Fruit fly (Drosophila melanogaster): Measurements from ENCODE around the gene CG9132.

Gene CG9132

DNA sequence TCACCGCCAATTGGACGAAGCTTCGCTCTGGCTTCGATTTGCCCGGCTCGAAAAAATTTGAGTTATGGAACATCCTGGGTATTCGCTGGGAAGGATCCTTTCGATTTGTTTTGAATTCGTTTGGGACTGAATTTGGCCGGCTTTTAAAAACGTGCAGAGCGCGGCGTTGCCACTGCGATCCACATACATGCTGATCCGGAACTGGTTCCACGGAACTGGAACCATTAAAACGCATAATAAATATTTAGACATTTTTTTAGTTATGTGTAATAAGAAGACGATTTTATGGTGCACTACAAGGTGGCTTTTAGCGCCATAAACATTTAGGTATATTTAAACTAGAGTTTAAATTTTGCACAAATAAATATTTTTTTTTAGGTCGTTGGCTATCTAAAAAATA lies 9.5 kb downstream of the CG9132 start, which contains the start of gene Rrp45:
Gene Rrp45 (minus strand): TSS at position 209 of the 400 bp plus-strand sequence.
- TF ChIP-seq Eip78C (GFP tag) (peak; percentile 52), OdsH (GFP tag; optimal IDR thresholded peaks at IDR 0.05) (no peak), CG3919 (GFP tag; optimal IDR thresholded peaks at IDR 0.05) (no peak), Sox14 (GFP tag; optimal IDR thresholded peaks at IDR 0.05) (peak; percentile 18)

DNA sequence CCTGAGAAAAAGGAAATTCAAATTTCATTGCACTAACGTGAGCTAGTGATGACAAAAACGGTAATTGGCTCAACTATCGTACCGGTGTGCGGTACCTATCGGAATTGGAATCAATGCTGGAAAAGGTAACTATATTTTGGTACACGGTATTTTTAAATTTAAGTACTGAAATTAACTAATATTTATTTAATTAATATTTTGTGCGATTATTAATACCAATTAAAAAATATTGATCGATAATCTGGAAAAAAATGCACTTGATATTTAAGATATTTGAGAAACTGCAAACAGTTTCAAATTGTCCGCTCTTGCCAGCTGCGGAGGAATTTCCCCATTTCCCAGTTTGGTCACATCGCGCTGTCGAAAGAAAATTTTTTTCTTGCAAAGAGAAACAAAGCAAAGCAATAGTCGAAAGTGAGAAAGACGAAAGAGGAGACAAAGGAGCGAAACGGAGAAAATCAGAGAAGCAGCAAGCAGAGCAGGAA lies 13.1 kb downstream of the CG9132 start:
- TF ChIP-seq Sox14 (GFP tag; optimal IDR thresholded peaks at IDR 0.05) (peak; percentile 61), CG6163 (GFP tag; IDR thresholded peaks at IDR 0.05) (0 out of 3 replicates have a peak, but pooled peaks have one; percentile 12), CG6792 (GFP tag; optimal IDR thresholded peaks at IDR 0.05) (no peak), Hr39 (GFP tag; optimal IDR thresholded peaks at IDR 0.05) (no peak), acj6 (GFP tag; optimal IDR thresholded peaks at IDR 0.05) (peak; percentile 39), CG31627 (GFP tag; optimal IDR thresholded peaks at IDR 0.05) (peak; percentile 0)

DNA sequence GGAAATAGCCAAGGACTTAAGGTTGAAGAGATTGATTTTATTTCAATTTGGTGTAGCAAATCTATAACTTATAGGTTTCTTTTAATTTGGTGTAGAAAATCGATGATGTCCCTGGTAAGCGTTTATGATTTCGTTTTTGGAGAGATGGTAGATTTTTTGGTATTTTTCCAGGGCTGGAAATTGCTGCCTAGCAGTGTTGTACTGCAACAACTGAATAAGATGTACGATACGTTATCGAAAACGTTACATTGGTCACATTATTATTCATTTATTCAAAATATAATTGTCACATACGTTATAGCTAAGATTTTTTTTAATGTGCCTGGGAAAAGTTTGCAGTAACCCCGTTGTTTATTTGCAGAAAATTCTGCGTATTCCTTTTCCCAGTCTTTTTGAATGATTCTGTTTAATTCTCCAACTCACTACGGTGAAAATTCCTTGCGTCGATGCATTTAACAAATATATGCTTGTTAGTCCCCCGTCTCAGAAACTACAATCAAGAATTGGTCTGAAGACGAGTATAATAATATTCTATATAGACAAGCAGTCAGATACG lies 13.6 kb downstream of the CG9132 start, which contains the start of the genes CG9609 and Sap30:
Gene CG9609 (minus strand): TSS at position 149 of the 556 bp plus-strand sequence.
Gene Sap30 (plus strand): TSS at position 424 of the 556 bp plus-strand sequence.
- TF ChIP-seq Eip78C (GFP tag), result peak; percentile 49
- TF ChIP-seq esn (GFP tag; optimal IDR thresholded peaks at IDR 0.05), result peak; percentile 15
- no peak for TF ChIP-seq Eip93F (GFP tag; optimal IDR thresholded peaks at IDR 0.05)

DNA sequence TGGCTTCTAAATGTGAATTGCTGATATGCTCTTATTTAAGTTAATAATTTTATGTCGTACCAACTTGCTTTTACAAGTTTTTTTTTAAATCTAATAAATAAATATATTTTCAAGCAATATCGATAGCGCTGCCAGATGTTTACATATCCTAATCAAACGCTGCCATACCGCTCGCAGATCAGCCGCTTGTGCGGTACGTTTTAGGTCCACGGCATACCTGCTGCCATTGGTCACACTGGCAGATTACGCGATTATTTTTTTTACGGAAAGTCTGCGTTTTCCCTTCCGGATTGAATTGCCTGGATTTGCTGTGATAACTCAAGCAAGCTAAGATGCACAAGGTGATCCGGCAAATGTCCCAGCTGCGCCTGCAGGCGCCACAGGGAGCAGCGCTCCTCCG lies 16.8 kb downstream of the CG9132 start, which contains the start of gene mRpL22:
Gene mRpL22 (plus strand): TSS at position 191 of the 400 bp plus-strand sequence.
- TF ChIP-seq Hr4 (GFP tag; optimal IDR thresholded peaks at IDR 0.05) (no peak), CG1621 (tag; optimal IDR thresholded peaks at IDR 0.05) (peak; percentile 90)

DNA sequence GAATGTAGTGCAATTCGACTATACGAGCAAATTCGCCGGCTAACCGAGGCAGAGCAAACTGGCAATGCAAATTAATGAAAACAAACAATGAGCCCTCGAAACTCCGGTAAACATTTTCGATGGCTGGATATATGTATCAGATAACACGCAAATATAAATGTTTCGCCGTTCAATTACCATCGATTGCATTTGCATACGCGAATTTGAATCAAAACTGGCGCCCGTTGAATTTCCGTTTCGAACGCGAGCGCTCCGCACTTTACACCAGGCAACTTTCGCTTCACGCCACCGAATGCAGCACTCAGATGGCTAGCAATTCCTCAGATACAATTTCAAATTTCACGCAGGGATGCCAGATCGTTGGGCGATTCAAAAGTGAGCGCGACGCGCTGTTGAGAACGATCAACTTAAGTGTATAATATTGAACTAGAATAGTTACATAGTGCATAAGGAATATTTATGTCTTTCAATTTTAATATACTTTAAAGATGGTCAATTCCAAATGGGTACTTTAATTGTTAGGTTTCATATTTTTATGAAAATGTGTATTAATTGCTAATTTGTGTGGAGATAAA lies 17.3 kb downstream of the CG9132 start, which contains the start of gene if:
Gene if (minus strand): TSS at position 294 of the 575 bp plus-strand sequence.
- TF ChIP-seq spab (GFP tag; optimal IDR thresholded peaks at IDR 0.05) (no peak), dsx (GFP tag; optimal IDR thresholded peaks at IDR 0.05; ENCODE audit: poor library complexity, severe bottlenecking) (no peak), eg (GFP tag; IDR thresholded peaks at IDR 0.05) (no peak), lz (GFP tag; optimal IDR thresholded peaks at IDR 0.05) (no peak), Eip78C (GFP tag) (peak; percentile 48)

DNA sequence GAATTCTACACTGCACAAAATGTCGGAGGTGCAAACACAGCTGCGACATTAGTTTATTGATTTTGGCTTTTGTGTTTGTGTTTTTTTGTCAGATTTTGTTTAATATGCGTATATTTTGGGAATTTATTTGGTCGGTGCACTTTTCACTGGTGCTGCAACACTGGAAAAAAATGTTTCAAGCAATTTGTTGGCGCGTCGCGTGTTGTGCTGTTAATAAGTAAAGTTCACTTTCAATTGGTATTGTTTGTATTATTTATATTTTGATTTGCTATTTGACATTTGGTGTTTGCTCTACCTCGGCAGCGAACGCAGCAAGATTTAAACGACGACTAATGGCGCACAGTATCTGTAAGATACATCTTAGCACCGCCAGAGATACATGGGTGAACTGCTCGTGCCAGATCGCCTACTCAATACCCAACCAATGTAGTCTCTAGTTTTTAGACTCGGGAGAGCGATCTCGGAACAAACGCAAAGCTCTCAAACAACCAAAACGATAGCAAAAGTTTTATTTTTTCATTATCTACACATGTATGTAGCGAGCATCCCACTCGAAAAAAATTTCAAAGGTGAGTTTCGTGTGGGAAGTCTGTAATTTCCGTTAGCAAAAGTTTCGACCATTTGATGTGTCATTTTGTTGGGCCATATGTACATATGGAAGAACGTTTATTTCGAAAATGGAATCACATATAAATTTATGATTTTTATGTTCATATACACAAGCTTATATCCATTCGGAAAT lies 18.2 kb downstream of the CG9132 start:
- TF ChIP-seq Met (GFP tag; optimal IDR thresholded peaks at IDR 0.05) (no peak), CG16779 (tag; optimal IDR thresholded peaks at IDR 0.05) (no peak), achi (GFP tag; optimal IDR thresholded peaks at IDR 0.05) (peak; percentile 53), cyc (GFP tag; optimal IDR thresholded peaks at IDR 0.05) (peak; percentile 6), Hr4 (GFP tag; optimal IDR thresholded peaks at IDR 0.05) (peak; percentile 68), Eip78C (GFP tag) (peak; percentile 76), acj6 (GFP tag; optimal IDR thresholded peaks at IDR 0.05) (peak; percentile 50), CG6854 (GFP tag; optimal IDR thresholded peaks at IDR 0.05) (no peak), CG10669 (GFP tag; optimal IDR thresholded peaks at IDR 0.05) (peak; percentile 22), CG6276 (GFP tag; optimal IDR thresholded peaks at IDR 0.05) (peak; percentile 19), CG9139 (GFP tag; optimal IDR thresholded peaks at IDR 0.05) (no peak), CG11902 (GFP tag; optimal IDR thresholded peaks at IDR 0.05) (no peak), Sox14 (GFP tag; optimal IDR thresholded peaks at IDR 0.05) (peak; percentile 14), CG11762 (GFP tag; optimal IDR thresholded peaks at IDR 0.05; ENCODE audit: insufficient read depth) (peak; percentile 52), CG8632 (GFP tag; optimal IDR thresholded peaks at IDR 0.05) (no peak), fkh (GFP tag; optimal IDR thresholded peaks at IDR 0.05) (peak; percentile 55), spab (GFP tag; optimal IDR thresholded peaks at IDR 0.05) (no peak), CG8319 (GFP tag; optimal IDR thresholded peaks at IDR 0.05) (no peak), CG6792 (GFP tag; optimal IDR thresholded peaks at IDR 0.05) (peak; percentile 20), lz (GFP tag; optimal IDR thresholded peaks at IDR 0.05) (no peak), CG32006 (GFP tag; optimal IDR thresholded peaks at IDR 0.05) (peak; percentile 64), CG7368 (GFP tag; optimal IDR thresholded peaks at IDR 0.05) (peak; percentile 20), ss (GFP tag; optimal IDR thresholded peaks at IDR 0.05) (no peak), Eip75B (GFP tag; optimal IDR thresholded peaks at IDR 0.05) (no peak), CG3919 (GFP tag; optimal IDR thresholded peaks at IDR 0.05) (peak; percentile 31), Eip93F (GFP tag; optimal IDR thresholded peaks at IDR 0.05) (no peak), CG15336 (GFP tag; IDR thresholded peaks at IDR 0.05) (peak; percentile 71), Ets96B (tag; optimal IDR thresholded peaks at IDR 0.05) (no peak)

All from whole organism, prepupa.